Worm (Caenorhabditis elegans) whole organism, late embryonic: ENCODE measurements around the gene lin-36.

Source experiments
- F13H6.1 ChIP-seq: sonication (generic microtip); optimal IDR thresholded peaks from 2 replicates; lab custom pipeline; 2016; ENCODE audit warnings: missing genetic modification characterization, missing compliant biosample characterization
- Y22D7AL.16 ChIP-seq: sonication (generic microtip); optimal IDR thresholded peaks from 2 replicates; lab custom pipeline; 2016; ENCODE audit warnings: missing genetic modification characterization, missing compliant biosample characterization
- ahr-1 ChIP-seq: sonication (generic microtip); optimal IDR thresholded peaks from 2 replicates; lab custom pipeline; 2016; ENCODE audit warnings: missing genetic modification characterization, missing compliant biosample characterization
- ceh-19 ChIP-seq: fragments of 200-800 bp; sonication (Bioruptor generic); optimal IDR thresholded peaks from 2 replicates; lab custom pipeline; 2018; ENCODE audit warnings: mild to moderate bottlenecking, missing genetic modification characterization, missing compliant biosample characterization
- ceh-2 ChIP-seq: sonication (generic microtip); optimal IDR thresholded peaks from 2 replicates; lab custom pipeline; 2016; ENCODE audit warnings: missing genotype, missing genetic modification characterization, missing compliant biosample characterization
- ceh-22 ChIP-seq: sonication (generic microtip); optimal IDR thresholded peaks from 2 replicates; lab custom pipeline; 2017; ENCODE audit warnings: missing biosample characterization, missing genetic modification characterization
- ceh-24 ChIP-seq: sonication (generic microtip); optimal IDR thresholded peaks from 2 replicates; lab custom pipeline; 2016; ENCODE audit warnings: mild to moderate bottlenecking, missing genetic modification characterization, missing compliant biosample characterization
- ceh-30 ChIP-seq: fragments of 150-350 bp; optimal IDR thresholded peaks from 2 replicates; lab custom pipeline; 2014; ENCODE audit warnings: missing biosample characterization, missing genetic modification characterization
- ceh-31 ChIP-seq: sonication (generic microtip); optimal IDR thresholded peaks from 2 replicates; lab custom pipeline; 2016; ENCODE audit warnings: missing genetic modification characterization, missing compliant biosample characterization
- ceh-34 ChIP-seq: sonication (generic microtip); optimal IDR thresholded peaks from 2 replicates; lab custom pipeline; 2016; ENCODE audit warnings: mild to moderate bottlenecking, missing genetic modification characterization, missing compliant biosample characterization
- ceh-9 ChIP-seq: sonication (generic microtip); optimal IDR thresholded peaks from 2 replicates; lab custom pipeline; 2016; ENCODE audit warnings: mild to moderate bottlenecking, missing genetic modification characterization, inconsistent platforms, missing compliant biosample characterization
- dmd-4 ChIP-seq: sonication (generic microtip); optimal IDR thresholded peaks from 2 replicates; lab custom pipeline; 2016; ENCODE audit warnings: borderline replicate concordance, missing genetic modification characterization, missing compliant biosample characterization
- dve-1 ChIP-seq: sonication (generic microtip); optimal IDR thresholded peaks from 2 replicates; lab custom pipeline; 2017; ENCODE audit warnings: antibody characterized with exemption, mild to moderate bottlenecking, missing genetic modification characterization, missing compliant biosample characterization
- elt-2 ChIP-seq: sonication (generic microtip); optimal IDR thresholded peaks from 2 replicates; lab custom pipeline; 2016; ENCODE audit warnings: missing genetic modification reagents, missing genetic modification characterization, missing compliant biosample characterization
- elt-4 ChIP-seq: sonication (generic microtip); optimal IDR thresholded peaks from 2 replicates; lab custom pipeline; 2016; ENCODE audit warnings: missing genetic modification characterization, missing compliant biosample characterization
- ets-4 ChIP-seq: sonication (generic microtip); optimal IDR thresholded peaks from 2 replicates; lab custom pipeline; 2016; ENCODE audit warnings: missing genetic modification characterization, missing compliant biosample characterization
- fax-1 ChIP-seq: sonication (generic microtip); optimal IDR thresholded peaks from 2 replicates; lab custom pipeline; 2016; ENCODE audit warnings: missing genotype, missing genetic modification characterization, missing compliant biosample characterization
- fkh-10 ChIP-seq: fragments of 150-350 bp; optimal IDR thresholded peaks from 2 replicates; lab custom pipeline; 2014; ENCODE audit warnings: missing biosample characterization, missing genetic modification reagents, missing genetic modification characterization
- fkh-6 ChIP-seq: sonication (generic microtip); optimal IDR thresholded peaks from 2 replicates; lab custom pipeline; 2016; ENCODE audit warnings: missing genetic modification characterization, missing compliant biosample characterization
- gmeb-2 ChIP-seq: sonication (generic microtip); optimal IDR thresholded peaks from 2 replicates; lab custom pipeline; 2016; ENCODE audit warnings: missing genetic modification characterization, inconsistent platforms, missing compliant biosample characterization
- hlh-13 ChIP-seq: fragments of 200-800 bp; sonication (Bioruptor generic); optimal IDR thresholded peaks from 2 replicates; lab custom pipeline; 2018; ENCODE audit warnings: mild to moderate bottlenecking, missing genetic modification characterization, missing compliant biosample characterization
- hlh-6 ChIP-seq: sonication (generic microtip); optimal IDR thresholded peaks from 2 replicates; lab custom pipeline; 2016; ENCODE audit warnings: missing genotype, missing genetic modification characterization, missing compliant biosample characterization
- lim-6 ChIP-seq: sonication (generic microtip); optimal IDR thresholded peaks from 2 replicates; lab custom pipeline; 2016; ENCODE audit warnings: missing genetic modification characterization, missing compliant biosample characterization
- madf-2 ChIP-seq: sonication (generic microtip); optimal IDR thresholded peaks from 2 replicates; lab custom pipeline; 2017; ENCODE audit warnings: missing genetic modification characterization, missing compliant biosample characterization
- mec-3 ChIP-seq: sonication (generic microtip); optimal IDR thresholded peaks from 2 replicates; lab custom pipeline; 2016; ENCODE audit warnings: borderline replicate concordance, missing genetic modification characterization, missing compliant biosample characterization
- nfya-1 ChIP-seq: sonication (generic microtip); optimal IDR thresholded peaks from 2 replicates; lab custom pipeline; 2017; ENCODE audit warnings: missing genetic modification characterization, mild to moderate bottlenecking, missing compliant biosample characterization, antibody characterized with exemption, moderate library complexity
- nhr-11 ChIP-seq: fragments of 150-350 bp; optimal IDR thresholded peaks from 2 replicates; lab custom pipeline; 2014; ENCODE audit warnings: missing biosample characterization, missing genetic modification characterization
- odd-2 ChIP-seq: sonication (generic microtip); optimal IDR thresholded peaks from 2 replicates; lab custom pipeline; 2017; ENCODE audit warnings: antibody characterized with exemption, mild to moderate bottlenecking, missing genetic modification characterization, missing compliant biosample characterization
- pat-9 ChIP-seq: fragments of 200-800 bp; sonication (Bioruptor generic); optimal IDR thresholded peaks from 2 replicates; lab custom pipeline; 2018; ENCODE audit warnings: mild to moderate bottlenecking, missing genetic modification characterization, moderate library complexity, missing compliant biosample characterization
- pax-1 ChIP-seq: fragments of 150-350 bp; optimal IDR thresholded peaks from 2 replicates; lab custom pipeline; 2014; ENCODE audit warnings: missing biosample characterization, missing genetic modification characterization
- pha-4 ChIP-seq: fragments of 150-350 bp; optimal IDR thresholded peaks from 2 replicates; lab custom pipeline; 2018; ENCODE audit warnings: missing biosample characterization, missing genetic modification reagents, missing genetic modification characterization
- rnt-1 ChIP-seq: sonication (generic microtip); optimal IDR thresholded peaks from 2 replicates; lab custom pipeline; 2016; ENCODE audit warnings: missing genetic modification characterization, missing compliant biosample characterization
- sdc-2 ChIP-seq: sonication (generic microtip); optimal IDR thresholded peaks from 2 replicates; lab custom pipeline; 2016; ENCODE audit warnings: missing genotype, missing genetic modification characterization, missing compliant biosample characterization
- sox-2 ChIP-seq: fragments of 200-800 bp; sonication (Bioruptor generic); IDR thresholded peaks from 2 replicates; pipeline ENCODE4 v1.3.6; 2022; ENCODE audit warnings: missing genetic modification reagents, missing genetic modification characterization, missing compliant biosample characterization
- tbx-2 ChIP-seq: sonication (generic microtip); optimal IDR thresholded peaks from 2 replicates; lab custom pipeline; 2016; ENCODE audit warnings: missing genetic modification characterization, missing compliant biosample characterization
- ttx-3 ChIP-seq: sonication (generic microtip); optimal IDR thresholded peaks from 2 replicates; lab custom pipeline; 2016; ENCODE audit warnings: missing genetic modification reagents, missing genetic modification characterization, missing compliant biosample characterization
- unc-3 ChIP-seq, 2 experiments: fragments of 200-800 bp in 1 of 2; sonication (Bioruptor generic) in 1 of 2; sonication (generic microtip) in 1 of 2; conservative IDR thresholded peaks in 1 of 2; optimal IDR thresholded peaks in 1 of 2; 2 replicates each; pipeline versions ENCODE4 v1.3.6 to Lab custom; 2016 to 2022; ENCODE audit warnings: missing compliant biosample characterization in 2 of 2, missing genetic modification characterization in 2 of 2, missing genetic modification reagents in 1 of 2
- unc-42 ChIP-seq: sonication (generic microtip); optimal IDR thresholded peaks from 2 replicates; lab custom pipeline; 2016; ENCODE audit warnings: missing genotype, missing genetic modification characterization, missing compliant biosample characterization
- unc-86 ChIP-seq: sonication (generic microtip); optimal IDR thresholded peaks from 2 replicates; lab custom pipeline; 2016; ENCODE audit warnings: missing genetic modification characterization, missing compliant biosample characterization
- ztf-16 ChIP-seq: sonication (generic microtip); optimal IDR thresholded peaks from 2 replicates; lab custom pipeline; 2017; ENCODE audit warnings: missing genetic modification characterization, missing compliant biosample characterization

lin-36 gene

ce11 chrIII:7973201-7973767 lies 47.4 kb downstream of the lin-36 start, which contains the start of the genes eef-1B.1 and aco-2 (continued):
- TF ChIP-seq pax-1 (tag; lab: Kevin White, UChicago) (no peak), elt-2 (tag; lab: Kevin White, UChicago) (peak; percentile 25), elt-4 (tag; lab: Kevin White, UChicago) (no peak), madf-2 (tag; lab: Kevin White, UChicago) (no peak), fkh-10 (GFP tag; lab: Kevin White, UChicago) (no peak), lim-6 (tag; lab: Kevin White, UChicago) (no peak), sdc-2 (tag; lab: Kevin White, UChicago) (no peak), gmeb-2 (no peak), hlh-13 (GFP tag; lab: Kevin White, UChicago) (no peak), mec-3 (tag; lab: Kevin White, UChicago) (no peak), ceh-30 (tag; lab: Kevin White, UChicago) (no peak), odd-2 (tag; lab: Kevin White, UChicago) (no peak), hlh-6 (tag; lab: Kevin White, UChicago) (no peak), ceh-19 (GFP tag; lab: Kevin White, UChicago) (no peak), fax-1 (tag; lab: Kevin White, UChicago) (no peak), F13H6.1 (tag; lab: Kevin White, UChicago) (no peak), sox-2 (GFP tag; lab: Robert Waterston, UW) (no peak), ttx-3 (tag; lab: Kevin White, UChicago) (no peak), ceh-9 (no peak), Y22D7AL.16 (no peak), ceh-31 (tag; lab: Kevin White, UChicago) (peak; percentile 55), tbx-2 (tag; lab: Kevin White, UChicago) (peak; percentile 41), dve-1 (tag; lab: Kevin White, UChicago) (peak; percentile 11), pha-4 (no peak), ceh-24 (no peak), unc-86 (tag; lab: Kevin White, UChicago) (peak; percentile 6), unc-42 (tag; lab: Kevin White, UChicago) (peak; percentile 62), ahr-1 (tag; lab: Kevin White, UChicago) (no peak)

ce11 chrIII:7972687-7973086 lies 48.0 kb downstream of the lin-36 start:
- TF ChIP-seq unc-3 (GFP tag; conservative IDR thresholded peaks at IDR 0.05; lab: Robert Waterston, UW) = no peak
- TF ChIP-seq unc-3 (tag; optimal IDR thresholded peaks at IDR 0.05; lab: Kevin White, UChicago) = no peak
- no peak for TF ChIP-seq rnt-1 (tag; lab: Kevin White, UChicago)
- no peak for TF ChIP-seq pat-9 (tag; lab: Kevin White, UChicago)
- TF ChIP-seq nfya-1 = no peak
- TF ChIP-seq sox-2 (GFP tag; lab: Robert Waterston, UW) = no peak
- TF ChIP-seq fkh-6 (tag; lab: Kevin White, UChicago) = no peak
- no peak for TF ChIP-seq dmd-4 (tag; lab: Kevin White, UChicago)
- TF ChIP-seq odd-2 (tag; lab: Kevin White, UChicago) = no peak
- no peak for TF ChIP-seq elt-4 (tag; lab: Kevin White, UChicago)
- no peak for TF ChIP-seq ceh-2 (tag; lab: Kevin White, UChicago)
- no peak for TF ChIP-seq ceh-22 (tag; lab: Kevin White, UChicago)
- TF ChIP-seq unc-86 (tag; lab: Kevin White, UChicago) = no peak
- no peak for TF ChIP-seq ztf-16 (tag; lab: Kevin White, UChicago)
- TF ChIP-seq ceh-31 (tag; lab: Kevin White, UChicago) = no peak
- TF ChIP-seq ceh-34 = no peak
- TF ChIP-seq nhr-11 = no peak

ce11 chrIII:7972061-7972460 lies 48.6 kb downstream of the lin-36 start, which contains the start of gene F54H12.5:
Gene F54H12.5 (minus strand): TSS chrIII:7972161.
- TF ChIP-seq F13H6.1 (tag; lab: Kevin White, UChicago) (no peak), ets-4 (tag; lab: Kevin White, UChicago) (no peak), dmd-4 (tag; lab: Kevin White, UChicago) (no peak)
- TF ChIP-seq, all 69 proteins: peak for 0
